Fruit fly (Drosophila melanogaster): ENCODE results near the gene Ugt307A1.

Gene Ugt307A1

DNA sequence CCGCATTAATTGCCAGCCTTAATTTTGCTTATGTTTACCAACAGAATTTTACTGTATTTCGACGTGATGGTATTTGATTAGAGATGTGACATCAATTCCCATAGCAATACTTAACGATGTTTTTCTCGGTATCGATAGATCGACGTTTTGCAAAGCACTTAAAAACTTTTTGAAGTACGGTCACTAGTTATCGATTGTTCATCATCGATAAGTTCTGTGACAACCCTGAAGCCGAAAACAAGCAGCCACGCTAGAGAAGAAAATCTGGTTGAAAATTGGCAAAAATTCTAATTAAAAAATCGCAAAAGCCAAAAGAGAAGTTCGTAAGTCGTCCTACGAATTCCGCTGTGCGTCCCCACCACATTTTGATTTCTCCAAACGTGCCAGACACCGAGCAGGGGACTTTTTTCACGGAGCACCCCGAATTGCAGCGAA lies 35.2 kb upstream of the Ugt307A1 start, which contains the start of the genes Rab30 and Caper (continued):
- peak; percentile 96 for TF ChIP-seq Dll (GFP tag; IDR thresholded peaks at IDR 0.05; ENCODE audit: partially characterized antibody)
- no peak for TF ChIP-seq tap (tag; optimal IDR thresholded peaks at IDR 0.05)
- peak; percentile 88 for TF ChIP-seq YL-1 (GFP tag; optimal IDR thresholded peaks at IDR 0.05)
- peak; percentile 62 for TF ChIP-seq ssp (GFP tag; IDR thresholded peaks at IDR 0.05)
- peak; percentile 95 for TF ChIP-seq sna (GFP tag; IDR thresholded peaks at IDR 0.05; ENCODE audit: partially characterized antibody)
- no peak for TF ChIP-seq HLHmδ (GFP tag; optimal IDR thresholded peaks at IDR 0.05)
- TF ChIP-seq CG16779 (GFP tag; IDR thresholded peaks at IDR 0.05) = no peak
- no peak for TF ChIP-seq CG11504 (tag; optimal IDR thresholded peaks at IDR 0.05)
- TF ChIP-seq CG31388 (GFP tag; optimal IDR thresholded peaks at IDR 0.05) = no peak
- TF ChIP-seq rib (GFP tag; IDR thresholded peaks at IDR 0.05) = peak; percentile 54; the same call in 1 of the 2 replicates
- TF ChIP-seq pum (GFP tag; optimal IDR thresholded peaks at IDR 0.05) = peak; percentile 54
- TF ChIP-seq CG1792 (GFP tag; optimal IDR thresholded peaks at IDR 0.05) = peak; percentile 40
- peak; percentile 37 to 45 for TF ChIP-seq chif (GFP tag; optimal IDR thresholded peaks at IDR 0.05)
- peak; percentile 45 for TF ChIP-seq CG33557 (GFP tag; optimal IDR thresholded peaks at IDR 0.05)
- TF ChIP-seq amos (GFP tag; IDR thresholded peaks at IDR 0.05; ENCODE audit: partially characterized antibody) = peak; percentile 99
- TF ChIP-seq CG7372 (GFP tag; IDR thresholded peaks at IDR 0.05) = peak; percentile 46; the same call in 1 of the 2 replicates
- TF ChIP-seq fru (optimal IDR thresholded peaks at IDR 0.05) = no peak
- TF ChIP-seq slp2 (GFP tag; optimal IDR thresholded peaks at IDR 0.05) = no peak
- no peak for TF ChIP-seq Mrtf (GFP tag; IDR thresholded peaks at IDR 0.05)
- peak; percentile 35; the same call in 2 of the 3 replicates for TF ChIP-seq CG14050 (GFP tag; IDR thresholded peaks at IDR 0.05)
- peak; percentile 47 for TF ChIP-seq NfI (GFP tag; optimal IDR thresholded peaks at IDR 0.05)
- no peak for TF ChIP-seq C15 (GFP tag; IDR thresholded peaks at IDR 0.05)
- no peak for TF ChIP-seq Kr (GFP tag; optimal IDR thresholded peaks at IDR 0.05)
- no peak for TF ChIP-seq CG10431 (GFP tag; optimal IDR thresholded peaks at IDR 0.05)
- no peak for TF ChIP-seq psq (GFP tag; optimal IDR thresholded peaks at IDR 0.05)
- no peak for TF ChIP-seq CG6175 (GFP tag; IDR thresholded peaks at IDR 0.05)
- peak; percentile 47 for TF ChIP-seq Dp (GFP tag; optimal IDR thresholded peaks at IDR 0.05)
- no peak for TF ChIP-seq btn (GFP tag; optimal IDR thresholded peaks at IDR 0.05)
- peak; percentile 95 for TF ChIP-seq Med (GFP tag)
- TF ChIP-seq pho (GFP tag; optimal IDR thresholded peaks at IDR 0.05) = peak; percentile 74
- TF ChIP-seq CG16813 (GFP tag; IDR thresholded peaks at IDR 0.05; ENCODE audit: partially characterized antibody) = peak; percentile 98
- TF ChIP-seq lilli (GFP tag; optimal IDR thresholded peaks at IDR 0.05) = peak; percentile 80
- peak; percentile 51 for TF ChIP-seq PHDP (tag; optimal IDR thresholded peaks at IDR 0.05)
- no peak for TF ChIP-seq CG6765 (GFP tag; optimal IDR thresholded peaks at IDR 0.05)
- no peak for TF ChIP-seq CG4282 (GFP tag; optimal IDR thresholded peaks at IDR 0.05)
- no peak for TF ChIP-seq wor (GFP tag; IDR thresholded peaks at IDR 0.05)
- peak in 1 of 2 experiments; percentile 57 for TF ChIP-seq crp (GFP tag; optimal IDR thresholded peaks at IDR 0.05)
- TF ChIP-seq stc (GFP tag; IDR thresholded peaks at IDR 0.05) = no peak
- TF ChIP-seq H2.0 (GFP tag; IDR thresholded peaks at IDR 0.05) = peak; percentile 53
- TF ChIP-seq Gsc (GFP tag; IDR thresholded peaks at IDR 0.05) = no peak
- peak; percentile 74 for TF ChIP-seq CG33213 (GFP tag; optimal IDR thresholded peaks at IDR 0.05)
- TF ChIP-seq NC2α (GFP tag; optimal IDR thresholded peaks at IDR 0.05) = peak; percentile 25
- no peak for TF ChIP-seq CG1832 (GFP tag; optimal IDR thresholded peaks at IDR 0.05)
- no peak for TF ChIP-seq da (GFP tag; optimal IDR thresholded peaks at IDR 0.05)
- peak; percentile 84 for TF ChIP-seq CG3995 (GFP tag; optimal IDR thresholded peaks at IDR 0.05)
- TF ChIP-seq BEAF-32 (GFP tag; optimal IDR thresholded peaks at IDR 0.05) = peak; percentile 99
- TF ChIP-seq Rfx (GFP tag; IDR thresholded peaks at IDR 0.05) = peak; percentile 83
- no peak for TF ChIP-seq Atf-2 (GFP tag; optimal IDR thresholded peaks at IDR 0.05)
- no peak for TF ChIP-seq dati (GFP tag; IDR thresholded peaks at IDR 0.05)
- TF ChIP-seq CG7928 (GFP tag; optimal IDR thresholded peaks at IDR 0.05) = peak; percentile 55
- TF ChIP-seq Spps (tag; optimal IDR thresholded peaks at IDR 0.05) = no peak
- TF ChIP-seq repo (GFP tag; optimal IDR thresholded peaks at IDR 0.05) = peak; percentile 62
